Worm (Caenorhabditis elegans) whole organism, late embryonic: ENCODE measurements around the gene rpt-1.

ENCODE experiments used
- F13H6.1 ChIP-seq: sonication (generic microtip); optimal IDR thresholded peaks from 2 replicates; lab custom pipeline; 2016; ENCODE audit warnings: missing genetic modification characterization, missing compliant biosample characterization
- Y22D7AL.16 ChIP-seq: sonication (generic microtip); optimal IDR thresholded peaks from 2 replicates; lab custom pipeline; 2016; ENCODE audit warnings: missing genetic modification characterization, missing compliant biosample characterization
- ceh-22 ChIP-seq: sonication (generic microtip); optimal IDR thresholded peaks from 2 replicates; lab custom pipeline; 2017; ENCODE audit warnings: missing biosample characterization, missing genetic modification characterization
- ceh-45 ChIP-seq: fragments of 200-800 bp; sonication (Bioruptor generic); IDR thresholded peaks from 2 replicates; pipeline ENCODE4 v1.3.6; 2022; ENCODE audit warnings: missing genetic modification reagents, missing genetic modification characterization, missing compliant biosample characterization
- ceh-48 ChIP-seq: sonication (generic microtip); optimal IDR thresholded peaks from 2 replicates; lab custom pipeline; 2016; ENCODE audit warnings: missing genetic modification characterization, inconsistent platforms, missing compliant biosample characterization
- elt-2 ChIP-seq: sonication (generic microtip); optimal IDR thresholded peaks from 2 replicates; lab custom pipeline; 2016; ENCODE audit warnings: missing genetic modification reagents, missing genetic modification characterization, missing compliant biosample characterization
- fkh-10 ChIP-seq: fragments of 150-350 bp; optimal IDR thresholded peaks from 2 replicates; lab custom pipeline; 2014; ENCODE audit warnings: missing biosample characterization, missing genetic modification reagents, missing genetic modification characterization
- lin-11 ChIP-seq: fragments of 200-800 bp; sonication (Bioruptor generic); optimal IDR thresholded peaks from 2 replicates; lab custom pipeline; 2018; ENCODE audit warnings: mild to moderate bottlenecking, missing genetic modification characterization, missing compliant biosample characterization
- nfya-1 ChIP-seq: sonication (generic microtip); optimal IDR thresholded peaks from 2 replicates; lab custom pipeline; 2017; ENCODE audit warnings: missing genetic modification characterization, mild to moderate bottlenecking, missing compliant biosample characterization, antibody characterized with exemption, moderate library complexity
- pha-2 ChIP-seq: sonication (generic microtip); optimal IDR thresholded peaks from 2 replicates; lab custom pipeline; 2017; ENCODE audit warnings: mild to moderate bottlenecking, missing genetic modification characterization, missing compliant biosample characterization
- pha-4 ChIP-seq: fragments of 150-350 bp; optimal IDR thresholded peaks from 2 replicates; lab custom pipeline; 2018; ENCODE audit warnings: missing biosample characterization, missing genetic modification reagents, missing genetic modification characterization
- pqm-1 ChIP-seq: sonication (generic microtip); optimal IDR thresholded peaks from 2 replicates; lab custom pipeline; 2016; ENCODE audit warnings: missing genetic modification characterization, missing compliant biosample characterization
- syd-9 ChIP-seq: sonication (generic microtip); optimal IDR thresholded peaks from 2 replicates; lab custom pipeline; 2016; ENCODE audit warnings: mild to moderate bottlenecking, missing genetic modification characterization, moderate library complexity, missing compliant biosample characterization
- unc-3 ChIP-seq, 2 experiments: fragments of 200-800 bp in 1 of 2; sonication (Bioruptor generic) in 1 of 2; sonication (generic microtip) in 1 of 2; conservative IDR thresholded peaks in 1 of 2; optimal IDR thresholded peaks in 1 of 2; 2 replicates each; pipeline versions ENCODE4 v1.3.6 to Lab custom; 2016 to 2022; ENCODE audit warnings: missing compliant biosample characterization in 2 of 2, missing genetic modification characterization in 2 of 2, missing genetic modification reagents in 1 of 2

- TF ChIP-seq F13H6.1 (no peak), syd-9 (tag; lab: Kevin White, UChicago) (no peak), ceh-45 (no peak), nfya-1 (tag; lab: Kevin White, UChicago) (no peak), lin-11 (tag; lab: Kevin White, UChicago) (no peak), pha-4 (tag; lab: Kevin White, UChicago) (no peak), pha-2 (tag; lab: Kevin White, UChicago) (no peak), elt-2 (no peak), pqm-1 (no peak), ceh-22 (tag; lab: Kevin White, UChicago) (no peak), Y22D7AL.16 (tag; lab: Kevin White, UChicago) (no peak), fkh-10 (GFP tag; lab: Kevin White, UChicago) (no peak), ceh-48 (tag; lab: Kevin White, UChicago) (no peak), unc-3 (GFP tag; conservative IDR thresholded peaks at IDR 0.05; lab: Robert Waterston, UW) (no peak), unc-3 (tag; optimal IDR thresholded peaks at IDR 0.05; lab: Kevin White, UChicago) (no peak)
Observed at ce11 chrV:11945429-11945828, 36.8 kb downstream of the rpt-1 start.
